Worm (Caenorhabditis elegans) whole organism, L1 larva: Measurements from ENCODE around the gene crld-1.
A peak's percentile ranks its signal among the peaks of the same experiment; 100 is the strongest.

ENCODE experiments used
- C04F5.9 ChIP-seq: sonication (generic microtip); optimal IDR thresholded peaks from 2 replicates; lab custom pipeline; 2016; ENCODE audit warnings: missing genetic modification characterization, missing compliant biosample characterization
- F16B12.6 ChIP-seq: fragments of 150-350 bp; optimal IDR thresholded peaks from 2 replicates; lab custom pipeline; 2014; ENCODE audit warnings: missing biosample characterization, missing genetic modification characterization
- ama-1 ChIP-seq: fragments of 150-350 bp; optimal IDR thresholded peaks from 2 replicates; lab custom pipeline; 2014
- ceh-63 ChIP-seq: fragments of 200-800 bp; sonication (Bioruptor generic); optimal IDR thresholded peaks from 2 replicates; lab custom pipeline; 2018; ENCODE audit warnings: mild to moderate bottlenecking, missing genetic modification characterization, missing compliant biosample characterization
- ceh-8 ChIP-seq: fragments of 200-800 bp; sonication (Bioruptor generic); optimal IDR thresholded peaks from 2 replicates; lab custom pipeline; 2018; ENCODE audit warnings: mild to moderate bottlenecking, missing genetic modification characterization, moderate library complexity, missing compliant biosample characterization
- ceh-88 ChIP-seq: fragments of 200-800 bp; sonication (Bioruptor generic); IDR thresholded peaks from 2 replicates; pipeline ENCODE4 v1.3.6; 2022; ENCODE audit warnings: missing genetic modification characterization, missing compliant biosample characterization
- dpl-1 ChIP-seq, 3 experiments: fragments of 150-350 bp in 2 of 3; sonication (generic microtip) in 1 of 3; optimal IDR thresholded peaks; 2 replicates each; lab custom pipeline; 2014 to 2017; ENCODE audit warnings: missing biosample characterization in 3 of 3, missing genetic modification characterization in 3 of 3, missing genetic modification reagents in 3 of 3
- dsc-1 ChIP-seq: sonication (generic microtip); optimal IDR thresholded peaks from 2 replicates; lab custom pipeline; 2016; ENCODE audit warnings: mild to moderate bottlenecking, missing genetic modification characterization, missing compliant biosample characterization
- elt-2 ChIP-seq: sonication (generic microtip); optimal IDR thresholded peaks from 2 replicates; lab custom pipeline; 2016; ENCODE audit warnings: missing genetic modification characterization, mild to moderate bottlenecking, inconsistent platforms, missing compliant biosample characterization, missing genetic modification reagents
- ets-5 ChIP-seq: fragments of 200-800 bp; sonication (Bioruptor generic); IDR thresholded peaks from 2 replicates; pipeline ENCODE4 v1.3.6; 2022; ENCODE audit warnings: missing genetic modification characterization, missing compliant biosample characterization
- fos-1 ChIP-seq: fragments of 150-350 bp; optimal IDR thresholded peaks from 2 replicates; lab custom pipeline; 2014; ENCODE audit warnings: missing biosample characterization, missing genetic modification characterization
- isw-1 ChIP-seq: fragments of 200-800 bp; sonication (Bioruptor generic); IDR thresholded peaks from 2 replicates; pipeline ENCODE4 v1.3.6; 2022; ENCODE audit warnings: missing genetic modification characterization, missing compliant biosample characterization
- jun-1 ChIP-seq: fragments of 150-350 bp; optimal IDR thresholded peaks from 2 replicates; lab custom pipeline; 2014; ENCODE audit warnings: missing biosample characterization, missing genetic modification reagents, missing genetic modification characterization
- lin-39 ChIP-seq: fragments of 150-350 bp; optimal IDR thresholded peaks from 2 replicates; lab custom pipeline; 2014; ENCODE audit warnings: missing biosample characterization, missing genetic modification reagents, missing genetic modification characterization
- mab-9 ChIP-seq: fragments of 200-800 bp; sonication (Bioruptor generic); IDR thresholded peaks from 2 replicates; pipeline ENCODE4 v1.3.6; 2022; ENCODE audit warnings: missing genetic modification reagents, missing genetic modification characterization, missing compliant biosample characterization
- nhr-11 ChIP-seq: fragments of 150-350 bp; optimal IDR thresholded peaks from 2 replicates; lab custom pipeline; 2014; ENCODE audit warnings: missing biosample characterization, missing genetic modification characterization
- nhr-12 ChIP-seq: sonication (generic microtip); optimal IDR thresholded peaks from 2 replicates; lab custom pipeline; 2017; ENCODE audit warnings: missing biosample characterization, missing genetic modification characterization
- nhr-20 ChIP-seq: sonication (generic microtip); optimal IDR thresholded peaks from 2 replicates; lab custom pipeline; 2016; ENCODE audit warnings: mild to moderate bottlenecking, missing genetic modification characterization, missing compliant biosample characterization
- nhr-237 ChIP-seq: fragments of 150-350 bp; optimal IDR thresholded peaks from 2 replicates; lab custom pipeline; 2014; ENCODE audit warnings: missing biosample characterization, missing genetic modification characterization
- nhr-47 ChIP-seq: sonication (generic microtip); optimal IDR thresholded peaks from 2 replicates; lab custom pipeline; 2016; ENCODE audit warnings: mild to moderate bottlenecking, missing genetic modification characterization, moderate library complexity, missing compliant biosample characterization
- nhr-84 ChIP-seq: sonication (generic microtip); optimal IDR thresholded peaks from 2 replicates; lab custom pipeline; 2017; ENCODE audit warnings: missing biosample characterization, missing genetic modification characterization
- pag-3 ChIP-seq: sonication (generic microtip); optimal IDR thresholded peaks from 2 replicates; lab custom pipeline; 2017; ENCODE audit warnings: missing genetic modification characterization, mild to moderate bottlenecking, missing compliant biosample characterization, antibody characterized with exemption, borderline replicate concordance; ENCODE audit not compliant: insufficient read depth
- pax-3 ChIP-seq: fragments of 200-800 bp; sonication (Bioruptor generic); optimal IDR thresholded peaks from 2 replicates; lab custom pipeline; 2018; ENCODE audit warnings: mild to moderate bottlenecking, missing genetic modification characterization, moderate library complexity, missing compliant biosample characterization
- pqm-1 ChIP-seq: sonication (generic microtip); optimal IDR thresholded peaks from 3 replicates; lab custom pipeline; 2017; ENCODE audit warnings: missing biosample characterization, missing genetic modification characterization
- snpc-4 ChIP-seq: fragments of 150-350 bp; optimal IDR thresholded peaks from 2 replicates; lab custom pipeline; 2014; ENCODE audit warnings: missing biosample characterization, missing genetic modification characterization
- sup-37 ChIP-seq: fragments of 200-800 bp; sonication (Bioruptor generic); optimal IDR thresholded peaks from 2 replicates; lab custom pipeline; 2018; ENCODE audit warnings: mild to moderate bottlenecking, missing genetic modification characterization, missing compliant biosample characterization
- swsn-7 ChIP-seq: sonication (generic microtip); optimal IDR thresholded peaks from 2 replicates; lab custom pipeline; 2016; ENCODE audit warnings: missing genetic modification characterization, missing compliant biosample characterization
- tbx-2 ChIP-seq: sonication (generic microtip); optimal IDR thresholded peaks from 2 replicates; lab custom pipeline; 2016; ENCODE audit warnings: missing genetic modification characterization, missing compliant biosample characterization
- tlp-1 ChIP-seq: fragments of 150-350 bp; optimal IDR thresholded peaks from 2 replicates; lab custom pipeline; 2014; ENCODE audit warnings: missing biosample characterization, missing genetic modification characterization
- unc-130 ChIP-seq: fragments of 150-350 bp; optimal IDR thresholded peaks from 2 replicates; lab custom pipeline; 2017; ENCODE audit warnings: missing biosample characterization, missing genetic modification characterization, inconsistent platforms
- unc-30 ChIP-seq: sonication (generic microtip); optimal IDR thresholded peaks from 2 replicates; lab custom pipeline; 2017; ENCODE audit warnings: missing biosample characterization, missing genetic modification characterization
- unc-86 ChIP-seq: sonication (generic microtip); optimal IDR thresholded peaks from 2 replicates; lab custom pipeline; 2016; ENCODE audit warnings: missing genetic modification characterization, missing compliant biosample characterization
- unc-98 ChIP-seq: fragments of 200-800 bp; sonication (Bioruptor generic); IDR thresholded peaks from 2 replicates; pipeline ENCODE4 v1.3.6; 2022; ENCODE audit warnings: missing genetic modification characterization, missing compliant biosample characterization
- vab-15 ChIP-seq: sonication (generic microtip); optimal IDR thresholded peaks from 2 replicates; lab custom pipeline; 2017; ENCODE audit warnings: missing genotype, mild to moderate bottlenecking, missing genetic modification characterization, missing compliant biosample characterization
- xbp-1 ChIP-seq: sonication (generic microtip); optimal IDR thresholded peaks from 2 replicates; lab custom pipeline; 2016; ENCODE audit warnings: missing genetic modification characterization, missing compliant biosample characterization
- zip-4 ChIP-seq: fragments of 200-800 bp; sonication (Bioruptor generic); optimal IDR thresholded peaks from 2 replicates; lab custom pipeline; 2018; ENCODE audit warnings: mild to moderate bottlenecking, missing genetic modification characterization, moderate library complexity, missing compliant biosample characterization
- ztf-4 ChIP-seq: fragments of 150-350 bp; optimal IDR thresholded peaks from 2 replicates; lab custom pipeline; 2014; ENCODE audit warnings: missing biosample characterization, missing genetic modification characterization

Gene crld-1

ce11 chrIV:13170241-13170640 is 16.0 kb upstream of the crld-1 start, which contains the start of gene nas-14:
TSS of gene nas-14 (plus strand) at chrIV:13170541.
- no peak for TF ChIP-seq ceh-88
- TF ChIP-seq nhr-12, result no peak
- no peak for TF ChIP-seq fos-1
- no peak for TF ChIP-seq dpl-1 (GFP tag; optimal IDR thresholded peaks at IDR 0.05; lab: Kevin White, UChicago)
- TF ChIP-seq pag-3 (tag; lab: Kevin White, UChicago), result no peak
- TF ChIP-seq ama-1 (lab: Kevin White, UChicago), result no peak
- no peak for TF ChIP-seq dsc-1 (tag; lab: Kevin White, UChicago)
- TF ChIP-seq pqm-1 (tag; lab: Kevin White, UChicago), result no peak
- no peak for TF ChIP-seq sup-37 (GFP tag; lab: Kevin White, UChicago)
- TF ChIP-seq pax-3 (tag; lab: Kevin White, UChicago), result no peak
- no peak for TF ChIP-seq unc-30 (tag; lab: Kevin White, UChicago)
- no peak for TF ChIP-seq unc-98 (GFP tag; lab: Robert Waterston, UW)
- TF ChIP-seq tbx-2 (tag; lab: Kevin White, UChicago), result no peak
- no peak for TF ChIP-seq nhr-237 (tag; lab: Kevin White, UChicago)
- TF ChIP-seq lin-39 (tag; lab: Kevin White, UChicago), result no peak
- no peak for TF ChIP-seq unc-86 (tag; lab: Kevin White, UChicago)
- TF ChIP-seq jun-1, result no peak

DNA sequence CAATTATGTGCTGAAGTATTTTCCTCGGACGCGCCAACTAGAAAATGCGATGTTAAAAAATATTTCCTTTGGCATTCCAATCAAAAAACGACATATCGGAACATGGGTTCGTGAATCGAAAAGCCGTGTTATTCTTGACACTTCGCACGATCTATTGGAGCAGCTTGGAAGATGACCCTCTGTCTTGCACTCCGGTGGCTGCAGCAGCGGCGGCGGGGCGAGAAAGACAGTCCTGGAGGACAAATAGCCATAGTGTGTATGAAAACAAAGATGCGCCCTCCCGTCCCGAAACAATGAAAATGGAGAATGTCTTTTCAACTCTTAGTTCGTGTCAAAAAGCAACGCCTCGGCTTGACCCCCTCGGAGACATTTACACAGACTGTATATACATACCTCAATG is 13.3 kb upstream of the crld-1 start:
- no peak for TF ChIP-seq tlp-1
- TF ChIP-seq ztf-4 (tag; lab: Kevin White, UChicago), result no peak
- TF ChIP-seq F16B12.6 (tag; lab: Kevin White, UChicago), result no peak
- TF ChIP-seq xbp-1, result no peak
- TF ChIP-seq ets-5 (GFP tag; lab: Robert Waterston, UW), result 0 out of 2 replicates have a peak, but pooled peaks have one; percentile 70
- no peak for TF ChIP-seq ama-1 (lab: Kevin White, UChicago)
- TF ChIP-seq mab-9 (GFP tag; lab: Robert Waterston, UW), result no peak
- TF ChIP-seq C04F5.9 (tag; lab: Kevin White, UChicago), result no peak
- no peak for TF ChIP-seq unc-98 (GFP tag; lab: Robert Waterston, UW)

ce11 chrIV:13165181-13165580 is 10.9 kb upstream of the crld-1 start, which contains the start of gene scl-14:
TSS of gene scl-14 (plus strand) at chrIV:13165481.
- no peak for TF ChIP-seq zip-4 (GFP tag; lab: Kevin White, UChicago)
- TF ChIP-seq snpc-4 (tag; lab: Kevin White, UChicago), result no peak
- no peak for TF ChIP-seq pqm-1 (tag; lab: Kevin White, UChicago)
- TF ChIP-seq swsn-7 (tag; lab: Kevin White, UChicago), result no peak
- TF ChIP-seq unc-130, result no peak
- no peak for TF ChIP-seq tlp-1
- TF ChIP-seq lin-39 (tag; lab: Kevin White, UChicago), result no peak
- TF ChIP-seq isw-1 (GFP tag; lab: Robert Waterston, UW), result no peak
- TF ChIP-seq nhr-11, result no peak
- TF ChIP-seq vab-15 (tag; lab: Kevin White, UChicago), result no peak
- TF ChIP-seq pag-3 (tag; lab: Kevin White, UChicago), result no peak
- TF ChIP-seq ceh-8 (GFP tag; lab: Kevin White, UChicago), result no peak
- TF ChIP-seq nhr-20 (tag; lab: Kevin White, UChicago), result no peak
- no peak for TF ChIP-seq mab-9 (GFP tag; lab: Robert Waterston, UW)
- TF ChIP-seq nhr-84 (tag; lab: Kevin White, UChicago), result no peak
- no peak for TF ChIP-seq C04F5.9 (tag; lab: Kevin White, UChicago)

DNA sequence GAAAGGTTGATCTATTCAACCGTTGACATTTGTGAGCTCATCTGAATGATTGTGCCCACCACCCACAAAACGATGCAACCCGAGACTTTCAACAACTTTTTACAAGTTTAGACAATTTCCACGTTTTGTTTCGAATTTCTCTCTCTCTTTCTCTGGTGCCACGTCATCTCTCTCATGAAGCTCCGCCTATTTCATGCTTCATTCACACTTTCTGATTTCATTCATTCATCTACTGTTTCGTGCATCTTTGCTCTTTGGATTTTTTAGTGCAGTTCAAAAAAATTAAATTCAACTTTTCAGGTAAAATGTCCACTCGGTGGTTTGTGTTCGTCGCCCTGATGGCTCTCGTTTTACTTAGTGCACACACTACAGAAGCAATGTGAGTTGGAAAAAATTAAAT is 5.0 kb downstream of the crld-1 start, which contains the start of gene nlp-79:
nlp-79 (plus strand) TSS at position 301 of the 400 bp plus-strand sequence.
- no peak for TF ChIP-seq elt-2 (tag; lab: Kevin White, UChicago)
- TF ChIP-seq nhr-47 (tag; lab: Kevin White, UChicago), result no peak
- TF ChIP-seq ceh-63 (GFP tag; lab: Kevin White, UChicago), result no peak
- no peak for TF ChIP-seq F16B12.6 (tag; lab: Kevin White, UChicago)
